Worm (Caenorhabditis elegans) whole organism, mixed stage, embryonic: Measurements from ENCODE around the gene str-89.

ENCODE experiments used
- M03D4.4 ChIP-seq: sonication (generic microtip); optimal IDR thresholded peaks from 2 replicates; lab custom pipeline; 2017; ENCODE audit warnings: mild to moderate bottlenecking, missing genetic modification characterization, missing compliant biosample characterization
- lin-13 ChIP-seq: fragments of 150-350 bp; optimal IDR thresholded peaks from 2 replicates; lab custom pipeline; 2014; ENCODE audit warnings: missing biosample characterization, missing genetic modification characterization
- lsy-2 ChIP-seq: fragments of 150-350 bp; optimal IDR thresholded peaks from 2 replicates; lab custom pipeline; 2014; ENCODE audit warnings: missing biosample characterization, missing genetic modification characterization
- nhr-76 ChIP-seq: sonication (generic microtip); optimal IDR thresholded peaks from 2 replicates; lab custom pipeline; 2017; ENCODE audit warnings: missing biosample characterization, missing genetic modification characterization
- pha-4 ChIP-seq: fragments of 150-350 bp; optimal IDR thresholded peaks from 2 replicates; lab custom pipeline; 2018; ENCODE audit warnings: missing biosample characterization, missing genetic modification reagents, missing genetic modification characterization

ce11 chrV:17714330-17714729 is 45.7 kb downstream of the str-89 start, which contains the start of gene twk-33:
- no peak for TF ChIP-seq M03D4.4
- TF ChIP-seq lsy-2 (tag; lab: Kevin White, UChicago) = no peak
- no peak for TF ChIP-seq pha-4 (tag; lab: Kevin White, UChicago)
- no peak for TF ChIP-seq lin-13 (tag; lab: Kevin White, UChicago)
- TF ChIP-seq nhr-76 = no peak
